Fruit fly (Drosophila melanogaster) whole organism, embryonic: ENCODE results near the gene Sema5c.

ENCODE experiments used
- B-H2 ChIP-seq: fragments of 200-800 bp; sonication (Bioruptor generic); optimal IDR thresholded peaks from 2 replicates; lab custom pipeline; 2018; ENCODE audit warnings: missing biosample characterization, mild to moderate bottlenecking, missing genetic modification characterization
- CG12942 ChIP-seq: fragments of 200-800 bp; sonication (Bioruptor generic); optimal IDR thresholded peaks from 3 replicates; lab custom pipeline; 2016; ENCODE audit warnings: missing biosample characterization, missing genetic modification characterization
- CG14667 ChIP-seq: fragments of 200-800 bp; sonication (Bioruptor generic); IDR thresholded peaks from 2 replicates; pipeline ENCODE4 v1.3.6; 2022; ENCODE audit warnings: missing biosample characterization, missing genetic modification characterization
- CG14710 ChIP-seq: fragments of 200-800 bp; sonication (Bioruptor generic); optimal IDR thresholded peaks from 3 replicates; lab custom pipeline; 2019; ENCODE audit warnings: missing biosample characterization, mild to moderate bottlenecking, missing genetic modification characterization, moderate library complexity
- CG15696 ChIP-seq: fragments of 200-800 bp; sonication (Bioruptor generic); optimal IDR thresholded peaks from 2 replicates; lab custom pipeline; 2019; ENCODE audit warnings: missing biosample characterization, mild to moderate bottlenecking, missing genetic modification characterization, moderate library complexity
- CG17361 ChIP-seq: fragments of 200-800 bp; sonication (Bioruptor generic); IDR thresholded peaks from 3 replicates; pipeline ENCODE4 v1.3.6; 2022; ENCODE audit warnings: missing biosample characterization, missing genetic modification characterization
- CG18011 ChIP-seq: fragments of 200-800 bp; sonication (Bioruptor generic); optimal IDR thresholded peaks from 2 replicates; lab custom pipeline; 2017; ENCODE audit warnings: missing biosample characterization, missing genetic modification characterization, mild to moderate bottlenecking, moderate library complexity, missing genotype
- CG2129 ChIP-seq: fragments of 200-800 bp; sonication (Bioruptor generic); IDR thresholded peaks from 2 replicates; pipeline ENCODE4 v1.3.6; 2022; ENCODE audit warnings: missing biosample characterization, missing genetic modification characterization; ENCODE audit not compliant: partially characterized antibody
- CG2199 ChIP-seq: fragments of 200-800 bp; sonication (Bioruptor generic); IDR thresholded peaks from 3 replicates; pipeline ENCODE4 v1.3.6; 2022; ENCODE audit warnings: missing biosample characterization, missing genetic modification characterization
- CG3407 ChIP-seq: fragments of 200-800 bp; sonication (Bioruptor generic); optimal IDR thresholded peaks from 2 replicates; lab custom pipeline; 2018; ENCODE audit warnings: missing biosample characterization, mild to moderate bottlenecking, missing genetic modification characterization
- CG4707 ChIP-seq: fragments of 200-800 bp; sonication (Bioruptor generic); optimal IDR thresholded peaks from 2 replicates; lab custom pipeline; 2018; ENCODE audit warnings: missing biosample characterization, mild to moderate bottlenecking, missing genetic modification characterization, moderate library complexity
- CG7556 ChIP-seq: fragments of 200-800 bp; sonication (Bioruptor generic); optimal IDR thresholded peaks from 2 replicates; lab custom pipeline; 2017; ENCODE audit warnings: missing biosample characterization, mild to moderate bottlenecking, missing genetic modification characterization
- CG7839 ChIP-seq: fragments of 200-800 bp; sonication (Bioruptor generic); optimal IDR thresholded peaks from 3 replicates; lab custom pipeline; 2018; ENCODE audit warnings: missing biosample characterization, mild to moderate bottlenecking, missing genetic modification characterization, moderate library complexity
- CG8290 ChIP-seq, 3 experiments: fragments of 200-800 bp; sonication (Bioruptor generic); optimal IDR thresholded peaks; 2 replicates each; lab custom pipeline; 2016 to 2019; ENCODE audit warnings: missing biosample characterization in 3 of 3, missing genetic modification characterization in 3 of 3, mild to moderate bottlenecking in 2 of 3, moderate library complexity in 1 of 3
- CG8388 ChIP-seq: fragments of 200-800 bp; sonication (Bioruptor generic); optimal IDR thresholded peaks from 2 replicates; lab custom pipeline; 2019; ENCODE audit warnings: missing biosample characterization, mild to moderate bottlenecking, missing genetic modification characterization, moderate library complexity
- Dll ChIP-seq: fragments of 200-800 bp; sonication (Bioruptor generic); IDR thresholded peaks from 4 replicates; pipeline ENCODE4 v1.3.6; 2022; ENCODE audit warnings: missing biosample characterization, missing genetic modification characterization; ENCODE audit not compliant: partially characterized antibody
- E2f2 ChIP-seq: fragments of 200-800 bp; sonication (Bioruptor generic); IDR thresholded peaks from 2 replicates; pipeline ENCODE4 v1.3.6; 2022; ENCODE audit warnings: missing biosample characterization, missing genetic modification characterization
- H2.0 ChIP-seq: fragments of 200-800 bp; sonication (Bioruptor generic); IDR thresholded peaks from 2 replicates; pipeline ENCODE4 v1.3.6; 2022; ENCODE audit warnings: missing biosample characterization, missing genetic modification characterization
- HLHmδ ChIP-seq: fragments of 200-800 bp; sonication (Bioruptor generic); optimal IDR thresholded peaks from 2 replicates; lab custom pipeline; 2018; ENCODE audit warnings: missing biosample characterization, mild to moderate bottlenecking, missing genetic modification characterization, moderate library complexity
- Hr39 ChIP-seq: fragments of >200 bp; optimal IDR thresholded peaks from 2 replicates; lab custom pipeline; 2017
- Lpt ChIP-seq: fragments of >200 bp; optimal IDR thresholded peaks from 2 replicates; lab custom pipeline; 2018; ENCODE audit warnings: missing biosample characterization, missing genetic modification characterization
- Mrtf ChIP-seq: fragments of 200-800 bp; sonication (Bioruptor generic); IDR thresholded peaks from 3 replicates; pipeline ENCODE4 v1.3.6; 2022; ENCODE audit warnings: missing biosample characterization, missing genetic modification characterization
- NFAT ChIP-seq: fragments of 200-800 bp; sonication (Bioruptor generic); IDR thresholded peaks from 2 replicates; pipeline ENCODE4 v1.3.6; 2022; ENCODE audit warnings: missing biosample characterization, missing genetic modification characterization
- NK7.1 ChIP-seq: fragments of 200-800 bp; sonication (Bioruptor generic); optimal IDR thresholded peaks from 3 replicates; lab custom pipeline; 2016; ENCODE audit warnings: missing biosample characterization, missing genetic modification characterization
- NfI ChIP-seq: fragments of 200-800 bp; sonication (Bioruptor generic); optimal IDR thresholded peaks from 3 replicates; lab custom pipeline; 2018; ENCODE audit warnings: missing biosample characterization, mild to moderate bottlenecking, missing genetic modification characterization, moderate library complexity
- amos ChIP-seq: fragments of 200-800 bp; sonication (Bioruptor generic); IDR thresholded peaks from 2 replicates; pipeline ENCODE4 v1.3.6; 2022; ENCODE audit warnings: missing biosample characterization, missing genetic modification characterization; ENCODE audit not compliant: partially characterized antibody
- ap ChIP-seq: fragments of 200-800 bp; sonication (Bioruptor generic); IDR thresholded peaks from 2 replicates; pipeline ENCODE4 v1.3.6; 2022; ENCODE audit warnings: missing biosample characterization, missing genetic modification characterization
- ara ChIP-seq: fragments of 200-800 bp; sonication (Bioruptor generic); IDR thresholded peaks from 2 replicates; pipeline ENCODE4 v1.3.6; 2022; ENCODE audit warnings: missing biosample characterization, missing genetic modification characterization
- chinmo ChIP-seq: fragments of 200-800 bp; sonication (Bioruptor generic); IDR thresholded peaks from 4 replicates; pipeline ENCODE4 v1.3.6; 2022; ENCODE audit warnings: missing biosample characterization, missing genetic modification characterization; ENCODE audit not compliant: partially characterized antibody
- corto ChIP-seq: fragments of 200-800 bp; sonication (Bioruptor generic); optimal IDR thresholded peaks from 2 replicates; lab custom pipeline; 2016; ENCODE audit warnings: missing biosample characterization, mild to moderate bottlenecking, missing genetic modification characterization, moderate library complexity
- dmrt99B ChIP-seq: fragments of 200-800 bp; sonication (Bioruptor generic); optimal IDR thresholded peaks from 2 replicates; lab custom pipeline; 2018; ENCODE audit warnings: missing biosample characterization, mild to moderate bottlenecking, missing genetic modification characterization, moderate library complexity
- dpn ChIP-seq, 2 experiments: fragments of 200-800 bp; sonication (Bioruptor generic); optimal IDR thresholded peaks; 3 replicates each; lab custom pipeline; 2016; ENCODE audit warnings: missing biosample characterization in 2 of 2, missing genetic modification characterization in 2 of 2
- eyg ChIP-seq: fragments of 200-800 bp; sonication (Bioruptor generic); optimal IDR thresholded peaks from 3 replicates; lab custom pipeline; 2016; ENCODE audit warnings: missing biosample characterization, missing genetic modification characterization
- gcm ChIP-seq: fragments of 200-800 bp; sonication (Bioruptor generic); optimal IDR thresholded peaks from 2 replicates; lab custom pipeline; 2019; ENCODE audit warnings: missing biosample characterization, mild to moderate bottlenecking, missing genetic modification characterization, moderate library complexity
- grn ChIP-seq: fragments of 200-800 bp; sonication (Bioruptor generic); optimal IDR thresholded peaks from 3 replicates; lab custom pipeline; 2017; ENCODE audit warnings: missing biosample characterization, missing genetic modification characterization
- h ChIP-seq: fragments of >200 bp; optimal IDR thresholded peaks from 2 replicates; lab custom pipeline; 2017
- ind ChIP-seq: fragments of 200-800 bp; sonication (Bioruptor generic); optimal IDR thresholded peaks from 3 replicates; lab custom pipeline; 2016; ENCODE audit warnings: missing biosample characterization, missing genetic modification characterization
- mam ChIP-seq: fragments of 200-800 bp; sonication (Bioruptor generic); optimal IDR thresholded peaks from 3 replicates; lab custom pipeline; 2016; ENCODE audit warnings: missing biosample characterization, missing genetic modification characterization
- org-1 ChIP-seq: fragments of 200-800 bp; sonication (Bioruptor generic); optimal IDR thresholded peaks from 2 replicates; lab custom pipeline; 2017; ENCODE audit warnings: missing biosample characterization, missing genetic modification characterization
- peb ChIP-seq: fragments of 200-800 bp; sonication (Bioruptor generic); IDR thresholded peaks from 2 replicates; pipeline ENCODE4 v1.3.6; 2022; ENCODE audit warnings: missing biosample characterization, missing genetic modification characterization
- pfk ChIP-seq: fragments of 200-800 bp; sonication (Bioruptor generic); optimal IDR thresholded peaks from 2 replicates; lab custom pipeline; 2018; ENCODE audit warnings: missing biosample characterization, mild to moderate bottlenecking, missing genetic modification characterization, moderate library complexity
- phol ChIP-seq: fragments of 200-800 bp; sonication (Bioruptor generic); optimal IDR thresholded peaks from 3 replicates; lab custom pipeline; 2018; ENCODE audit warnings: missing biosample characterization, mild to moderate bottlenecking, missing genetic modification characterization, moderate library complexity
- pzg ChIP-seq: fragments of 200-800 bp; sonication (Bioruptor generic); optimal IDR thresholded peaks from 3 replicates; lab custom pipeline; 2018; ENCODE audit warnings: missing biosample characterization, mild to moderate bottlenecking, missing genetic modification characterization, moderate library complexity
- sens-2 ChIP-seq: fragments of 200-800 bp; sonication (Bioruptor generic); IDR thresholded peaks from 2 replicates; pipeline ENCODE4 v1.3.6; 2022; ENCODE audit warnings: missing biosample characterization, missing genetic modification characterization
- ssp ChIP-seq: fragments of 200-800 bp; sonication (Bioruptor generic); IDR thresholded peaks from 2 replicates; pipeline ENCODE4 v1.3.6; 2022; ENCODE audit warnings: missing biosample characterization, missing genetic modification characterization
- stc ChIP-seq: fragments of 200-800 bp; sonication (Bioruptor generic); IDR thresholded peaks from 2 replicates; pipeline ENCODE4 v1.3.6; 2022; ENCODE audit warnings: missing biosample characterization, missing genetic modification characterization
- tap ChIP-seq: fragments of 200-800 bp; optimal IDR thresholded peaks from 3 replicates; lab custom pipeline; 2019; ENCODE audit warnings: missing biosample characterization, mild to moderate bottlenecking, missing genetic modification characterization, moderate library complexity
- tin ChIP-seq: fragments of 200-800 bp; sonication (Bioruptor generic); optimal IDR thresholded peaks from 3 replicates; lab custom pipeline; 2016; ENCODE audit warnings: missing biosample characterization, missing genetic modification characterization
- toy ChIP-seq: fragments of 200-800 bp; sonication (Bioruptor generic); IDR thresholded peaks from 2 replicates; pipeline ENCODE4 v1.3.6; 2022; ENCODE audit warnings: missing biosample characterization, missing genetic modification characterization
- trh ChIP-seq: fragments of 200-800 bp; sonication (Bioruptor generic); optimal IDR thresholded peaks from 2 replicates; lab custom pipeline; 2016; ENCODE audit warnings: missing biosample characterization, missing genetic modification characterization
- tup ChIP-seq: fragments of 200-800 bp; sonication (Bioruptor generic); optimal IDR thresholded peaks from 2 replicates; lab custom pipeline; 2016; ENCODE audit warnings: missing biosample characterization, mild to moderate bottlenecking, missing genetic modification characterization, moderate library complexity

Sema5c gene

DNA sequence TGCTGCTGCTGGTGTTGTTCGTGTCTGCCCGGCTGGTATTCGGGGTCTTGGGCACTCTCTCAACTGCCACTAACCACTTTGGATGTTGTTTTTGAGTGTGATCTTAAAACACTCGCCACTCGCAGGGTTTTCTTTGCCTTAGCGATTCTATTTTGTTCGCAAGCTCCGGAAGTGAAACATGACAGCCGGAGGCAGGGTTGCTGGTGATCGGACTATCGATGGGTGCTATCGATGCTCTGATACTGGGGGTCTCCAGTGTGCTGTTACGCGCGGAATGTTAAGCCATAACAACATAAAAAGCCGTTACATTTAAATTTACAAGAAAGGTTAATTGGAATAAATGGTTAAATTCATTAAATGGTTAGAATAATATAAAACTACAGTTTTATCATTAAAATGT, 43.3 kb upstream of the Sema5c start, which contains the start of gene yps (continued):
- TF ChIP-seq CG14710 (tag; lab: Kevin White, UChicago) (peak; percentile 92), org-1 (peak; percentile 94), CG17361 (peak; percentile 83), ap (peak; percentile 86), CG18011 (peak; percentile 89), tin (GFP tag; lab: Kevin White, UChicago) (peak; percentile 88), stc (peak; percentile 94), CG7839 (peak; percentile 87), CG2129 (GFP tag; lab: Robert Waterston, UW) (peak; percentile 33; the same call in 1 of the 2 replicates), CG15696 (tag; lab: Kevin White, UChicago) (peak; percentile 63), dmrt99B (tag; lab: Kevin White, UChicago) (peak; percentile 81), CG7556 (GFP tag; lab: Kevin White, UChicago) (peak; percentile 83), corto (GFP tag; lab: Kevin White, UChicago) (peak; percentile 46), CG12942 (GFP tag; lab: Kevin White, UChicago) (peak; percentile 84), CG2199 (peak; percentile 59; the same call in 2 of the 3 replicates), B-H2 (GFP tag; lab: Kevin White, UChicago) (peak; percentile 98), dpn (GFP tag; optimal IDR thresholded peaks at IDR 0.05; lab: Kevin White, UChicago) (peak; percentile 87 to 96), ara (GFP tag; lab: Robert Waterston, UW) (peak; percentile 86), E2f2 (GFP tag; lab: Robert Waterston, UW) (peak; percentile 78), CG4707 (GFP tag; lab: Kevin White, UChicago) (peak; percentile 96), trh (GFP tag; lab: Kevin White, UChicago) (peak; percentile 93), grn (peak; percentile 87), pfk (GFP tag; lab: Kevin White, UChicago) (peak; percentile 88), mam (GFP tag; lab: Kevin White, UChicago) (peak; percentile 77), Dll (GFP tag; lab: Robert Waterston, UW) (peak; percentile 69; the same call in 3 of the 4 replicates), CG3407 (GFP tag; lab: Kevin White, UChicago) (peak; percentile 95), h (lab: Kevin White, UChicago) (no peak), NfI (GFP tag; lab: Kevin White, UChicago) (peak; percentile 98), amos (peak; percentile 89), HLHmδ (GFP tag; lab: Kevin White, UChicago) (peak; percentile 100), CG8290 (GFP tag; optimal IDR thresholded peaks at IDR 0.05; lab: Kevin White, UChicago) (peak; percentile 91), CG8290 (tag; optimal IDR thresholded peaks at IDR 0.05; lab: Kevin White, UChicago) (peak; percentile 88 to 99), Lpt (GFP tag; lab: Kevin White, UChicago) (no peak), chinmo (GFP tag; lab: Robert Waterston, UW) (no peak), toy (GFP tag; lab: Robert Waterston, UW) (peak; percentile 78; the same call in 1 of the 2 replicates), H2.0 (GFP tag; lab: Robert Waterston, UW) (peak; percentile 84), tup (GFP tag; lab: Kevin White, UChicago) (peak; percentile 90), NFAT (peak; percentile 96), Hr39 (lab: Kevin White, UChicago) (no peak), phol (tag; lab: Kevin White, UChicago) (peak; percentile 90), NK7.1 (GFP tag; lab: Kevin White, UChicago) (peak; percentile 92), CG14667 (GFP tag; lab: Robert Waterston, UW) (peak; percentile 64; the same call in 1 of the 2 replicates), Mrtf (GFP tag; lab: Robert Waterston, UW) (no peak; the same call in 1 of the 3 replicates), CG8388 (GFP tag; lab: Kevin White, UChicago) (peak; percentile 90), peb (GFP tag; lab: Robert Waterston, UW) (peak; percentile 60), tap (peak; percentile 87), ssp (GFP tag; lab: Robert Waterston, UW) (peak; percentile 75), pzg (GFP tag; lab: Kevin White, UChicago) (peak; percentile 95), ind (peak; percentile 75), eyg (peak; percentile 96), sens-2 (GFP tag; lab: Robert Waterston, UW) (peak; percentile 94), gcm (GFP tag; lab: Kevin White, UChicago) (peak; percentile 94)
